Fruit fly (Drosophila melanogaster) whole organism, adult: Measurements from ENCODE around the gene tilB.

Experiments used
- CG11617 ChIP-seq: fragments of 200-800 bp; sonication (Bioruptor generic); optimal IDR thresholded peaks from 2 replicates; lab custom pipeline; 2017; ENCODE audit warnings: mild to moderate bottlenecking, missing biosample characterization, missing genetic modification reagents, missing genetic modification characterization
- CG12768 ChIP-seq: fragments of 200-800 bp; sonication (Bioruptor generic); optimal IDR thresholded peaks from 2 replicates; lab custom pipeline; 2017; ENCODE audit warnings: missing biosample characterization, missing genetic modification characterization, mild to moderate bottlenecking, moderate library complexity, missing genetic modification reagents
- CG14711 ChIP-seq: fragments of 200-800 bp; sonication (Bioruptor generic); optimal IDR thresholded peaks from 2 replicates; lab custom pipeline; 2018; ENCODE audit warnings: missing biosample characterization, mild to moderate bottlenecking, missing genetic modification characterization, moderate library complexity
- CG1620 ChIP-seq: fragments of 200-800 bp; sonication (Bioruptor generic); optimal IDR thresholded peaks from 2 replicates; lab custom pipeline; 2016; ENCODE audit warnings: missing biosample characterization, missing genetic modification characterization
- CG33017 ChIP-seq: fragments of 200-800 bp; sonication (Bioruptor generic); optimal IDR thresholded peaks from 2 replicates; lab custom pipeline; 2018; ENCODE audit warnings: missing biosample characterization, mild to moderate bottlenecking, missing genetic modification characterization, moderate library complexity
- CG5204 ChIP-seq: fragments of 200-800 bp; sonication (Bioruptor generic); optimal IDR thresholded peaks from 2 replicates; lab custom pipeline; 2016; ENCODE audit warnings: missing biosample characterization, missing genetic modification characterization
- CG7045 ChIP-seq: fragments of 200-800 bp; sonication (Bioruptor generic); optimal IDR thresholded peaks from 2 replicates; lab custom pipeline; 2017; ENCODE audit warnings: missing biosample characterization, mild to moderate bottlenecking, missing genetic modification characterization
- CG7101 ChIP-seq: fragments of 200-800 bp; sonication (Bioruptor generic); optimal IDR thresholded peaks from 2 replicates; lab custom pipeline; 2018; ENCODE audit warnings: missing biosample characterization, mild to moderate bottlenecking, missing genetic modification characterization, moderate library complexity
- Clk ChIP-seq: fragments of 200-800 bp; sonication (Bioruptor generic); optimal IDR thresholded peaks from 2 replicates; lab custom pipeline; 2017; ENCODE audit warnings: missing biosample characterization, missing genetic modification characterization
- Crg-1 ChIP-seq: fragments of 200-800 bp; sonication (Bioruptor generic); optimal IDR thresholded peaks from 2 replicates; lab custom pipeline; 2016; ENCODE audit warnings: missing biosample characterization, missing genetic modification characterization
- Hr96 ChIP-seq: fragments of 200-800 bp; sonication (Bioruptor generic); optimal IDR thresholded peaks from 2 replicates; lab custom pipeline; 2016; ENCODE audit warnings: missing biosample characterization, missing genetic modification characterization
- Mnt ChIP-seq: fragments of 200-800 bp; sonication (Bioruptor generic); optimal IDR thresholded peaks from 2 replicates; lab custom pipeline; 2016; ENCODE audit warnings: missing biosample characterization, mild to moderate bottlenecking, missing genetic modification characterization
- bab1 ChIP-seq: fragments of 200-800 bp; sonication (Bioruptor generic); optimal IDR thresholded peaks from 3 replicates; lab custom pipeline; 2019; ENCODE audit warnings: missing biosample characterization, mild to moderate bottlenecking, missing genetic modification characterization, moderate library complexity
- cic ChIP-seq: fragments of 200-800 bp; sonication (Bioruptor generic); optimal IDR thresholded peaks from 2 replicates; lab custom pipeline; 2017; ENCODE audit warnings: missing biosample characterization, mild to moderate bottlenecking, missing genetic modification characterization, moderate library complexity
- cnc ChIP-seq, 2 experiments: fragments of >200 bp; optimal IDR thresholded peaks; 2 replicates each; lab custom pipeline; 2017
- kay ChIP-seq: fragments of 200-800 bp; sonication (Bioruptor generic); peaks from one replicate; lab custom pipeline; 2016; ENCODE audit warnings: missing biosample characterization, missing genetic modification characterization, borderline replicate concordance
- ovo ChIP-seq: fragments of 200-800 bp; sonication (Bioruptor generic); optimal IDR thresholded peaks from 2 replicates; lab custom pipeline; 2016; ENCODE audit warnings: missing biosample characterization, missing genetic modification characterization
- pad ChIP-seq: fragments of 200-800 bp; sonication (Bioruptor generic); optimal IDR thresholded peaks from 3 replicates; lab custom pipeline; 2017; ENCODE audit warnings: missing biosample characterization, missing genetic modification characterization, mild to moderate bottlenecking, moderate library complexity, missing genetic modification reagents
- tj ChIP-seq: fragments of 200-800 bp; sonication (Bioruptor generic); optimal IDR thresholded peaks from 3 replicates; lab custom pipeline; 2017; ENCODE audit warnings: missing biosample characterization, mild to moderate bottlenecking, missing genetic modification characterization, moderate library complexity
- toe ChIP-seq: fragments of 200-800 bp; sonication (Bioruptor generic); optimal IDR thresholded peaks from 2 replicates; lab custom pipeline; 2016; ENCODE audit warnings: missing biosample characterization, missing genetic modification characterization

Gene tilB

DNA sequence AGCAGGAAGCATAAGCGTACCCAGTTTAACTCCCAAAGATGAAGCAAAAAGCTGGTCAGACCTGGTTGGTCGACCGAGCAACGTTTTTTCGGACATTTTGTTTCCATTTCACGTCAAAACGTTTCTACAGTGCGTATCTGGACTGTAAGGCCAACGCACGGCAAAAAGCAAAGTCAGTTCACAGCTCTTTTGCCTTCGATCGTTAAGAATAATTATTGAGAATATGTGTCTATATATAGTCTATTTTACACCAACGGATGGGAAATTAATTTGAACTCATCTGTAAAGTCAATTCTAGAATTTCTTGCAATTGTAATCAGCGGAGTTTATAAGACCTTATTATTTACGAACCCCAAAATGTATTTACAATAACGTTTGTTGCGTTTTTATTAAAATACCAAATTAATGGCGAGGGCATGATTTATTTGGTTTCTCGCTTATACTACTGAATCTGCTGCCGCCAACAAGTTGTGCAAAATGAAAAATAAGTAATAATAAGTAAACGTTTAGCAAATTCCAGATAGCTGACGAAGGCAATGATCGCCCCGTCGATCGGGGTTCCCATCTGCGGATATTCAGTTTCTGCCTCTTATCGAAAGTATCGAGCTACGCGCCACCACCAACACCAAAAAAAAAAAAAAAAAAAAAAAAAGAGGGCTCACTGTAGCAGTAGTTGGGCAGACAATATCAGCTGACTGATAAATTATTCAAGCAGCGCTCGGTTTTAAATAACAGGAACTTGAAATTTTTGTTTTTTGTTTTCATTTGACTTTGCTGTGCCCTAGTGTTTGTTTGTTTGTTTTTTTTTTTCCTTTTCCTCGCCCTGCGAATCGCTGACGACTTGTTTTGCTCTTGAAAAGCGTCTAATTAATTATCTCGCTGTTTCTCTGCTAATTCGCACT is 28.4 kb downstream of the tilB start:
- TF ChIP-seq tj (GFP tag; lab: Kevin White, UChicago) = peak; percentile 88
- TF ChIP-seq ovo = peak; percentile 1
- TF ChIP-seq bab1 (GFP tag; lab: Kevin White, UChicago) = peak; percentile 25
- no peak for TF ChIP-seq CG11617

DNA sequence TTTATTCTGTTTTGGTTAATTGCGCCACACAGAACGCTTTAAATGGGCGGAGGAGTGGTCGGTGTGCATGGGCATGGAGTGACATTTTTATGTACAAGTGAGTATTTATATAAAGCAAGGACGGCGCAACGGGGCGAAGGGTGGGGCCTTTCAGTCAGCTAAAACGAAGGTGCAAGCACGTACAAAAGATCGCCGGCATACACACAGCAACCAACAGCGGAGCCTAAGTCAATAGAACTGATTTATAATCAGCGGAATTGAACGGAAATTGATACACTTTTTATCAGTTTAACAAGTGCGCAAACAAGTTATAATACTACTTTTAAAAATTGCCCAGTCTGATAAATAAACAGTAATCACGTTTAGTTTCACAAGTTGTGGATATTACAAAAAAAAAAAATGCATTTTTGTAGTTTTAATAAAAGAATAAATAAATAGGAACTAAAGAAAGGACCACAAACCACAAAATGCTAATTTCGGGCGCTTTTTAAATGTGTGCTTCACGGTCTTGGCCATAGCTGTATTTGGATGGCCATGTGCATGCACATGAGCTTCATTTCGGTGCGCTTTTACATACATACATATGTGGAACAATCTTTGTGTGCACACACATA is 29.8 kb downstream of the tilB start:
- TF ChIP-seq Mnt (GFP tag; lab: Kevin White, UChicago) (peak; percentile 10), CG11617 (peak; percentile 62), cic (no peak), Clk (GFP tag; lab: Kevin White, UChicago) (no peak), CG1620 (GFP tag; lab: Kevin White, UChicago) (no peak), Hr96 (GFP tag; lab: Kevin White, UChicago) (no peak), tj (GFP tag; lab: Kevin White, UChicago) (peak; percentile 62), CG5204 (no peak), CG12768 (GFP tag; lab: Kevin White, UChicago) (no peak), CG14711 (tag; lab: Kevin White, UChicago) (peak; percentile 5), pad (peak; percentile 26), ovo (peak; percentile 5), CG7101 (tag; lab: Kevin White, UChicago) (peak; percentile 47), cnc (optimal IDR thresholded peaks at IDR 0.05; lab: Kevin White, UChicago) (no peak), Crg-1 (GFP tag; lab: Kevin White, UChicago) (no peak), CG7045 (GFP tag; lab: Kevin White, UChicago) (no peak), toe (GFP tag; lab: Kevin White, UChicago) (no peak), CG33017 (tag; lab: Kevin White, UChicago) (no peak), bab1 (GFP tag; lab: Kevin White, UChicago) (peak; percentile 83), kay (no peak)

DNA sequence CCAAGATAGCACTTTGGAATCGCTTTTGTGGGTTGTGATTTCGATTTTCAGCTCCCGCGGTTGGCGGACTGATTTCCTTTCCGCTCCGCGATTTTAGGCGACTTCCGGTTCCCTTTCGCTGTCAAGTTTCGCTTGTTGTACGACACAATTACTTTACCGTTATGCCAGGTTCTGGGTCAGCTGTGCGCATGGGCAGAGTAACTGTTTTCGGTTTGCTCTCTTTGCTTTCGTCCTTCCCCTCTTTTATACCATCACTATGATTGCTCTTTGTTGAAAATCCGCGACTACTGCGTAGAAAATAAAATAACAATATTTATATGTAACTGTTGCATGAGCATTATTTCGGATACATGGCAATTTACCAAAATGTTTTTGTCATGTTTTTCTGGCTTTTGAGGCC is 31.1 kb downstream of the tilB start:
- no peak for TF ChIP-seq Mnt (GFP tag; lab: Kevin White, UChicago)
- TF ChIP-seq CG5204 = no peak
- peak; percentile 79 for TF ChIP-seq ovo
- TF ChIP-seq Hr96 (GFP tag; lab: Kevin White, UChicago) = no peak
- no peak for TF ChIP-seq CG7045 (GFP tag; lab: Kevin White, UChicago)
- TF ChIP-seq cic = no peak
- peak; percentile 89 for TF ChIP-seq pad

DNA sequence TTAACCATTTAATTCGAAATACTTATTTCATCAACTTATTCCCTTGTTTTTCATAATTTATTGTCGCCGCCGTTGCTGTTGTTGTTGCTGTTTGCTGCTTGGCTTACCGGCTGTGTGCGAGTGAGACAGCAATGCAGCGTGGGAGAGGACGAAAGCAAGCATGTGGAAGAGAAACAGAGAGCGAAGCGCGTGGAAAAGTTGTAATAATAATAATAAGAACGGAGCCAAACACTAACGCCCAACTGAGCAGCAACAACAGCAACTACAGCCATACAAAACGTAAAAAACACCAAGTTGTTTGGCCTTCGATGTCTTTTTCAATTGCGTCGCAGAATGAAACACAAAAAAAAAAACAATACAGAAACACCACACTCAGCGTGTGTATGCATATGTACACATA is 31.6 kb downstream of the tilB start:
- TF ChIP-seq cic (peak; percentile 1), CG1620 (GFP tag; lab: Kevin White, UChicago) (no peak), Mnt (GFP tag; lab: Kevin White, UChicago) (peak; percentile 89), tj (GFP tag; lab: Kevin White, UChicago) (peak; percentile 33), CG11617 (peak; percentile 28), Hr96 (GFP tag; lab: Kevin White, UChicago) (no peak)

DNA sequence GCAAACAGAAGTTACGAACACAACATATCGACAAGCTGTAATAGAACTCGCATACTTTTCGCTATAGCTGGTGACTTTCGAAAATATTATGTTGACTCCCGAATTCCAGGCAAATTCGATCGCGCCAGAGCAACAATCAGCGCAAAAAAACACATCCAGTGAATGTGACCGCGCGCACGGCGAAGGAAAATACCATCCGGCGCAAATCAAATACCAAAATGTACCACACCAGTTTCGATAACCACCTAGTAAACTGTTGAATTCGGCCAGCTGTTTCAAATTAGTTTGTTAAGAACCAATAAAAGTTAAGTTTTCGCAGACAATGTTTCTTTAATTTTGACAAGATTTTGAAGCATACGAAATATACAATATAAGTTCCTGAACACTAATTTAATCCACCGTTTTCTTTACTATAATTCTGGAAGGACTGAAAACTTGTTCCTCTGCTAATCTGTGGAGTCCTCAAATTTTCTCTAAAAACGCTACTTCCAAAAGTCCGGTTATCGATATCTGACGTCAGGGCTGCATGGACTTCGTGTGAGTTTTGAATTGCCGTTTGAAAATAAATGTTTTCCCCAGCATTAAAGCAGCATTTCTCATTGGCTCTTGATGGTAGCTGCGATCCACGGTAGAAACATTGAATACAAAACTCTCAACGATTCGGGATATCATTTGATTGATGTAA is 32.5 kb downstream of the tilB start, which contains the start of the genes Cp110 and CG12576:
TSS of gene Cp110 (plus strand) at position 223 of the 685 bp plus-strand sequence.
TSS of gene CG12576 (minus strand) at position 498 of the 685 bp plus-strand sequence.
- peak; percentile 10 for TF ChIP-seq Crg-1 (GFP tag; lab: Kevin White, UChicago)
- TF ChIP-seq CG14711 (tag; lab: Kevin White, UChicago) = no peak

DNA sequence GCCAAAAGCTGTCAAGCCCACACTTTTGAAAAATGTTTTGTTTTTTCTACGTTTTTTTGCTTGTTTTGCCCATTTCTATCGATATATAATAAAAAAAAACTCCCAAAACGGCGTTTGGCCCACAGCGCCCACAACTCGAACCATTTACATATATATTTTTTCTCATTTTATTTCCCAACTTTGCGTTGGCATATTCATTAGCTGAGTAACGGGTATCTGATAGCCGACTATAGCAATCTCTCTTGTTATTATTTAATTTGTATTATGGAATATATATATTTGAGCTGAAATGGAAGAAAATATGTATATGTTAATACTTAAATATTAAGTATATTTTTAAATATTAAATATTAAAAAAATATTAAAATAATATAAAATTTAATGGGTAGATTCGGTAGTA is 37.0 kb downstream of the tilB start:
- no peak for TF ChIP-seq CG5204
- no peak for TF ChIP-seq tj (GFP tag; lab: Kevin White, UChicago)
- TF ChIP-seq kay = peak; percentile 58

DNA sequence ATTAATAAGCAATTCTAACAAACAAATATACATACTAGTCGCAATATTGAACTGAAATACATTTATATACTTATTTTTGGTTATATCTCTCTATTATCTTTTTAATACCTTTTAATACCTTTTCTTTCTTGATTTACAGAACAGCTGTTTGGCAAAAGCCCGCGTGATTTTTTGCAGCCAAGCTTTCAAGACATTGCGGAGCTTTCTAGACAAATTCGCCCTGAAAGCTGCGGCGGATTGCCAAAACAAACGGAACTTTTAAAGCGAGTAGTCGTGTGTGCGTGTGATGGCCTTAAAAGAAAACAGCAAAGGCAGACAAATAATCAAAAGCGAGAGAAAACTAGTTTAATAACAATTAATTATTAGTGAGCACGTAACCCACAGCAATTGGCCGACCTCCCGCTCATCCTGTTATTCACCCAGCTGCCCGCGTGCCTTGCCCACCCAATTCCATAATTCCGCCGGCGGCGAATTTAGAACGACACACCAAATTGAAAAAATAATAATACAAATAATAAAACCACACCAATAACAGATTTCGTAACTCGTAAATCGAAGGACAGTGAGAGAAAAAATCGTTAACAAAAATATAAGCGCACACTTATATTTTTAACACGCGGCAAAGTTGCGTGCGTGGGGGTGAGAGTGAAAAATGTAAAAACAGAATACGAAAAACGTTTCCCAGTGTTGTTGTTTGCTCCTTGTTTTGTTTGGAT is 37.5 kb downstream of the tilB start:
- TF ChIP-seq CG11617 = no peak
- TF ChIP-seq kay = peak; percentile 6
- peak; percentile 65 for TF ChIP-seq tj (GFP tag; lab: Kevin White, UChicago)
- no peak for TF ChIP-seq CG7045 (GFP tag; lab: Kevin White, UChicago)
- no peak for TF ChIP-seq cnc (optimal IDR thresholded peaks at IDR 0.05; lab: Kevin White, UChicago)
- no peak for TF ChIP-seq toe (GFP tag; lab: Kevin White, UChicago)
- TF ChIP-seq pad = no peak
- no peak for TF ChIP-seq CG5204
- TF ChIP-seq ovo = no peak
- peak; percentile 80 for TF ChIP-seq bab1 (GFP tag; lab: Kevin White, UChicago)
- no peak for TF ChIP-seq CG12768 (GFP tag; lab: Kevin White, UChicago)
- no peak for TF ChIP-seq Clk (GFP tag; lab: Kevin White, UChicago)
- no peak for TF ChIP-seq Crg-1 (GFP tag; lab: Kevin White, UChicago)
- no peak for TF ChIP-seq Mnt (GFP tag; lab: Kevin White, UChicago)
- no peak for TF ChIP-seq CG14711 (tag; lab: Kevin White, UChicago)
- TF ChIP-seq Hr96 (GFP tag; lab: Kevin White, UChicago) = no peak
- no peak for TF ChIP-seq CG7101 (tag; lab: Kevin White, UChicago)
